Worm (Caenorhabditis elegans) whole organism, L3 larva: ENCODE results near the gene ZK418.7.

ENCODE experiments used
- R02D3.7 ChIP-seq: fragments of 150-350 bp; optimal IDR thresholded peaks from 2 replicates; lab custom pipeline; 2014; ENCODE audit warnings: missing biosample characterization, missing genetic modification characterization
- ZK546.5 ChIP-seq: sonication (generic microtip); optimal IDR thresholded peaks from 2 replicates; lab custom pipeline; 2017; ENCODE audit warnings: missing biosample characterization, missing genetic modification characterization
- aly-2 ChIP-seq: fragments of 150-350 bp; optimal IDR thresholded peaks from 2 replicates; lab custom pipeline; 2014; ENCODE audit warnings: missing biosample characterization, missing genetic modification characterization
- ama-1 ChIP-seq: fragments of 150-350 bp; optimal IDR thresholded peaks from 2 replicates; lab custom pipeline; 2018
- ceh-16 ChIP-seq: sonication (generic microtip); optimal IDR thresholded peaks from 2 replicates; lab custom pipeline; 2017; ENCODE audit warnings: missing biosample characterization, missing genetic modification characterization
- ceh-28 ChIP-seq: fragments of 150-350 bp; optimal IDR thresholded peaks from 2 replicates; lab custom pipeline; 2014; ENCODE audit warnings: missing biosample characterization, missing genetic modification reagents, missing genetic modification characterization
- ceh-82 ChIP-seq: fragments of 150-350 bp; optimal IDR thresholded peaks from 2 replicates; lab custom pipeline; 2014; ENCODE audit warnings: missing biosample characterization, missing genetic modification characterization
- egl-27 ChIP-seq: sonication (generic microtip); optimal IDR thresholded peaks from 4 replicates; lab custom pipeline; 2017; ENCODE audit warnings: missing biosample characterization, missing genetic modification reagents, missing genetic modification characterization
- egl-5 ChIP-seq: fragments of 150-350 bp; optimal IDR thresholded peaks from 2 replicates; lab custom pipeline; 2017; ENCODE audit warnings: missing biosample characterization, missing genetic modification reagents, missing genetic modification characterization, inconsistent platforms
- elt-2 ChIP-seq: sonication (generic microtip); optimal IDR thresholded peaks from 2 replicates; lab custom pipeline; 2016; ENCODE audit warnings: missing genetic modification reagents, mild to moderate bottlenecking, missing genetic modification characterization, missing compliant biosample characterization
- fkh-10 ChIP-seq: sonication (generic microtip); optimal IDR thresholded peaks from 2 replicates; lab custom pipeline; 2017; ENCODE audit warnings: missing biosample characterization, missing genetic modification reagents, missing genetic modification characterization
- fkh-2 ChIP-seq: fragments of 150-350 bp; optimal IDR thresholded peaks from 2 replicates; lab custom pipeline; 2014; ENCODE audit warnings: missing biosample characterization, missing genetic modification reagents, missing genetic modification characterization
- hmg-11 ChIP-seq: sonication (generic microtip); optimal IDR thresholded peaks from 2 replicates; lab custom pipeline; 2016; ENCODE audit warnings: missing genetic modification characterization, missing compliant biosample characterization
- jun-1 ChIP-seq: fragments of 150-350 bp; optimal IDR thresholded peaks from 2 replicates; lab custom pipeline; 2014; ENCODE audit warnings: missing biosample characterization, missing genetic modification reagents, missing genetic modification characterization
- lin-15B ChIP-seq: fragments of 150-350 bp; optimal IDR thresholded peaks from 2 replicates; lab custom pipeline; 2014; ENCODE audit warnings: missing biosample characterization, missing genetic modification characterization
- lin-39 ChIP-seq: fragments of 150-350 bp; optimal IDR thresholded peaks from 2 replicates; lab custom pipeline; 2018; ENCODE audit warnings: missing biosample characterization, missing genetic modification reagents, missing genetic modification characterization
- lsy-12 ChIP-seq: sonication (generic microtip); optimal IDR thresholded peaks from 2 replicates; lab custom pipeline; 2016; ENCODE audit warnings: mild to moderate bottlenecking, missing genetic modification characterization, missing compliant biosample characterization
- mdl-1 ChIP-seq: fragments of 150-350 bp; optimal IDR thresholded peaks from 2 replicates; lab custom pipeline; 2014; ENCODE audit warnings: missing biosample characterization, missing genetic modification characterization
- mml-1 ChIP-seq: fragments of 150-350 bp; sonication (generic microtip); optimal IDR thresholded peaks from 3 replicates; lab custom pipeline; 2014; ENCODE audit warnings: missing biosample characterization, missing genetic modification characterization
- nfya-1 ChIP-seq: sonication (generic microtip); optimal IDR thresholded peaks from 2 replicates; lab custom pipeline; 2017; ENCODE audit warnings: missing genetic modification characterization, mild to moderate bottlenecking, missing compliant biosample characterization, antibody characterized with exemption, moderate library complexity; ENCODE audit not compliant: insufficient read depth
- nhr-11 ChIP-seq: fragments of 150-350 bp; optimal IDR thresholded peaks from 2 replicates; lab custom pipeline; 2014; ENCODE audit warnings: missing biosample characterization, missing genetic modification characterization
- nhr-23 ChIP-seq: fragments of 150-350 bp; optimal IDR thresholded peaks from 2 replicates; lab custom pipeline; 2014; ENCODE audit warnings: missing biosample characterization, missing genetic modification reagents, missing genetic modification characterization
- nhr-237 ChIP-seq: fragments of 150-350 bp; optimal IDR thresholded peaks from 2 replicates; lab custom pipeline; 2014; ENCODE audit warnings: missing biosample characterization, missing genetic modification characterization
- nhr-28 ChIP-seq: fragments of 150-350 bp; optimal IDR thresholded peaks from 2 replicates; lab custom pipeline; 2014; ENCODE audit warnings: missing biosample characterization, missing genetic modification characterization
- nhr-43 ChIP-seq: sonication (generic microtip); optimal IDR thresholded peaks from 2 replicates; lab custom pipeline; 2016; ENCODE audit warnings: mild to moderate bottlenecking, missing genetic modification characterization, missing compliant biosample characterization; ENCODE audit not compliant: poor library complexity, severe bottlenecking
- nhr-67 ChIP-seq: fragments of 150-350 bp; optimal IDR thresholded peaks from 2 replicates; lab custom pipeline; 2014; ENCODE audit warnings: missing biosample characterization, missing genetic modification characterization
- nhr-76 ChIP-seq: fragments of 150-350 bp; sonication (generic microtip); optimal IDR thresholded peaks from 5 replicates; lab custom pipeline; 2014; ENCODE audit warnings: missing biosample characterization, missing genetic modification characterization
- pha-4 ChIP-seq: fragments of 150-350 bp; optimal IDR thresholded peaks from 2 replicates; lab custom pipeline; 2014; ENCODE audit warnings: missing biosample characterization, missing genetic modification reagents, missing genetic modification characterization
- pqm-1 ChIP-seq: fragments of 150-350 bp; optimal IDR thresholded peaks from 2 replicates; lab custom pipeline; 2017; ENCODE audit warnings: missing biosample characterization, missing genetic modification characterization, inconsistent platforms
- sea-2 ChIP-seq: fragments of 150-350 bp; sonication (generic microtip); optimal IDR thresholded peaks from 4 replicates; lab custom pipeline; 2014; ENCODE audit warnings: missing biosample characterization, missing genetic modification reagents, missing genetic modification characterization
- skn-1 ChIP-seq: fragments of 150-350 bp; optimal IDR thresholded peaks from 2 replicates; lab custom pipeline; 2014; ENCODE audit warnings: missing biosample characterization, missing genetic modification characterization
- snpc-4 ChIP-seq: fragments of 150-350 bp; optimal IDR thresholded peaks from 2 replicates; lab custom pipeline; 2014; ENCODE audit warnings: missing biosample characterization, missing genetic modification characterization
- unc-39 ChIP-seq: sonication (generic microtip); optimal IDR thresholded peaks from 4 replicates; lab custom pipeline; 2017; ENCODE audit warnings: missing biosample characterization, missing genetic modification characterization
- ztf-11 ChIP-seq: fragments of 150-350 bp; optimal IDR thresholded peaks from 2 replicates; lab custom pipeline; 2014; ENCODE audit warnings: missing biosample characterization, missing genetic modification characterization

Gene ZK418.7

ce11 chrIII:7069981-7070380 is 10.6 kb downstream of the ZK418.7 start, which contains the start of gene tmem-17:
tmem-17 (plus strand) TSS chrIII:7070281.
- TF ChIP-seq nhr-23 (tag; lab: Kevin White, UChicago) (no peak), lsy-12 (tag; lab: Kevin White, UChicago) (no peak), jun-1 (tag; lab: Kevin White, UChicago) (no peak), ceh-82 (tag; lab: Kevin White, UChicago) (no peak), lin-39 (tag; lab: Kevin White, UChicago) (no peak), R02D3.7 (tag; lab: Kevin White, UChicago) (no peak), ceh-16 (tag; lab: Kevin White, UChicago) (no peak), egl-5 (tag; lab: Kevin White, UChicago) (no peak), egl-27 (tag; lab: Kevin White, UChicago) (no peak), ama-1 (lab: Kevin White, UChicago) (no peak), lin-15B (tag; lab: Kevin White, UChicago) (no peak), hmg-11 (tag; lab: Kevin White, UChicago) (no peak), nhr-28 (no peak)

ce11 chrIII:7068520-7069113 is 12.0 kb downstream of the ZK418.7 start, which contains the start of the genes ubc-18 and R01H2.8:
ubc-18 (minus strand) TSS chrIII:7068570.
R01H2.8 (plus strand) TSS chrIII:7069063.
- TF ChIP-seq nfya-1 (tag; lab: Kevin White, UChicago), result peak; percentile 46
- no peak for TF ChIP-seq ceh-82 (tag; lab: Kevin White, UChicago)
- TF ChIP-seq lin-15B (tag; lab: Kevin White, UChicago), result peak; percentile 52
- peak; percentile 55 for TF ChIP-seq hmg-11 (tag; lab: Kevin White, UChicago)
- TF ChIP-seq pha-4 (tag; lab: Kevin White, UChicago), result peak; percentile 69
- peak; percentile 25 for TF ChIP-seq nhr-23 (tag; lab: Kevin White, UChicago)
- TF ChIP-seq pqm-1 (tag; lab: Kevin White, UChicago), result no peak
- TF ChIP-seq snpc-4, result peak; percentile 32
- no peak for TF ChIP-seq nhr-76

DNA sequence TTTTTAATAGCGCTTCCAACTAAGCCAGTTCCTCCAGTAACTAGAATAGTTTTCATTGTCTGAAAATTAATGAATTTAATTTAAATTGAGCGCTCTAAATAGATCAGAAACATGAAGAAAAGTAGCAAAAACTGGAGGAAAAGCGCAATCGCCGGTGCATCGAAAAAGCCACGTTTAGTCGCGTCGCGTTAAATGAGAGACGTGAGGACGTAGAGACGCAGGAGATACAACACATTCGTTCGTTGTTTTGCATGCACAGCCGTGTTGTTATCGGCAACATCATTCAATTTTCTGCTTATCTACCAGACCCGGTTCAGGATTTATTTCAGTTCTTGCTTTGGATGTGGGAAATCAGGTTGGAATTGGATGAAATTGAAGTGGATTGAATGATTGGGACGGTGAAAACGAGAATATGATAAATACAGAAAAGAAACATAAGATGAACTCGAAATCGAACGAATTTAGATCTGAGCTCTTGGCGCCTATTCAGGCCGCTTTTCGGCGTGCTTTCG is 13.1 kb downstream of the ZK418.7 start, which contains the start of gene ger-1:
ger-1 (minus strand) TSS at position 93 of the 512 bp plus-strand sequence.
- TF ChIP-seq elt-2 (tag; lab: Kevin White, UChicago) (peak; percentile 23), jun-1 (tag; lab: Kevin White, UChicago) (no peak), mml-1 (tag; lab: Kevin White, UChicago) (no peak)

- TF ChIP-seq mdl-1 (tag; lab: Kevin White, UChicago) (no peak), nhr-76 (no peak), aly-2 (tag; lab: Kevin White, UChicago) (no peak), pha-4 (tag; lab: Kevin White, UChicago) (no peak), nhr-237 (tag; lab: Kevin White, UChicago) (no peak), ZK546.5 (tag; lab: Kevin White, UChicago) (no peak), nhr-67 (tag; lab: Kevin White, UChicago) (no peak), nfya-1 (tag; lab: Kevin White, UChicago) (no peak), unc-39 (tag; lab: Kevin White, UChicago) (no peak), R02D3.7 (tag; lab: Kevin White, UChicago) (no peak), fkh-10 (no peak), snpc-4 (no peak), sea-2 (GFP tag; lab: Kevin White, UChicago) (no peak)
Observed at ce11 chrIII:7064185-7064584, 16.4 kb downstream of the ZK418.7 start, which contains the start of gene R01H2.4. R01H2.4 (minus strand) TSS chrIII:7064285.

- TF ChIP-seq jun-1 (tag; lab: Kevin White, UChicago) (no peak), nhr-11 (no peak), mml-1 (tag; lab: Kevin White, UChicago) (no peak), fkh-2 (tag; lab: Kevin White, UChicago) (no peak), ZK546.5 (tag; lab: Kevin White, UChicago) (no peak), hmg-11 (tag; lab: Kevin White, UChicago) (no peak), nhr-67 (tag; lab: Kevin White, UChicago) (no peak), nhr-43 (no peak), ceh-28 (tag; lab: Kevin White, UChicago) (no peak), nhr-76 (no peak), pha-4 (tag; lab: Kevin White, UChicago) (no peak), ztf-11 (tag; lab: Kevin White, UChicago) (no peak), egl-27 (tag; lab: Kevin White, UChicago) (no peak), R02D3.7 (tag; lab: Kevin White, UChicago) (no peak), nhr-28 (no peak), fkh-10 (no peak), skn-1 (no peak), ceh-16 (tag; lab: Kevin White, UChicago) (no peak)
Observed at ce11 chrIII:7063061-7063460, 17.5 kb downstream of the ZK418.7 start.
